Fruit fly (Drosophila melanogaster) whole organism, embryonic: Measurements from ENCODE around the gene CG43136.

Experiments used
- CG10274 ChIP-seq: fragments of 200-800 bp; sonication (Bioruptor generic); optimal IDR thresholded peaks from 3 replicates; lab custom pipeline; 2017; ENCODE audit warnings: missing biosample characterization, mild to moderate bottlenecking, missing genetic modification characterization
- CG12391 ChIP-seq: fragments of 200-800 bp; sonication (Bioruptor generic); optimal IDR thresholded peaks from 3 replicates; lab custom pipeline; 2018; ENCODE audit warnings: missing biosample characterization, mild to moderate bottlenecking, missing genetic modification characterization, moderate library complexity
- CG13894 ChIP-seq: fragments of 200-800 bp; sonication (Bioruptor generic); optimal IDR thresholded peaks from 3 replicates; lab custom pipeline; 2018; ENCODE audit warnings: missing biosample characterization, mild to moderate bottlenecking, missing genetic modification characterization, moderate library complexity
- CG1603 ChIP-seq: fragments of 200-800 bp; sonication (Bioruptor generic); optimal IDR thresholded peaks from 2 replicates; lab custom pipeline; 2019; ENCODE audit warnings: missing biosample characterization, mild to moderate bottlenecking, missing genetic modification characterization, moderate library complexity
- CG2889 ChIP-seq: fragments of 200-800 bp; sonication (Bioruptor generic); IDR thresholded peaks from 3 replicates; pipeline ENCODE4 v1.3.6; 2022; ENCODE audit warnings: missing biosample characterization, missing genetic modification characterization
- CG3726 ChIP-seq: fragments of 200-800 bp; sonication (Bioruptor generic); IDR thresholded peaks from 3 replicates; pipeline ENCODE4, ENCODE4 v1.3.6; 2022; ENCODE audit warnings: missing biosample characterization, missing genetic modification characterization
- CG4404 ChIP-seq: fragments of 200-800 bp; sonication (Bioruptor generic); IDR thresholded peaks from 2 replicates; pipeline ENCODE4 v1.3.6; 2022; ENCODE audit warnings: missing biosample characterization, missing genetic modification characterization
- CG6175 ChIP-seq: fragments of 200-800 bp; sonication (Bioruptor generic); IDR thresholded peaks from 3 replicates; pipeline ENCODE4 v1.3.6; 2022; ENCODE audit warnings: missing biosample characterization, missing genetic modification characterization
- CkIIα-i1 ChIP-seq: fragments of 200-800 bp; sonication (Bioruptor generic); IDR thresholded peaks from 2 replicates; pipeline ENCODE4 v1.3.6; 2022; ENCODE audit warnings: missing biosample characterization, missing genetic modification characterization
- Deaf1 ChIP-seq: fragments of 200-800 bp; optimal IDR thresholded peaks from 3 replicates; lab custom pipeline; 2019; ENCODE audit warnings: missing biosample characterization, mild to moderate bottlenecking, missing genetic modification characterization, moderate library complexity
- Dll ChIP-seq: fragments of 200-800 bp; sonication (Bioruptor generic); IDR thresholded peaks from 4 replicates; pipeline ENCODE4 v1.3.6; 2022; ENCODE audit warnings: missing biosample characterization, missing genetic modification characterization; ENCODE audit not compliant: partially characterized antibody
- HLH3B ChIP-seq: fragments of 200-800 bp; sonication (Bioruptor generic); IDR thresholded peaks from 2 replicates; pipeline ENCODE4 v1.3.6; 2022; ENCODE audit warnings: missing biosample characterization, missing genetic modification characterization
- Med ChIP-seq: fragments of 200-800 bp; sonication (Bioruptor generic); peaks from one replicate; lab custom pipeline; 2016; ENCODE audit warnings: missing biosample characterization, missing genetic modification characterization, mild to moderate bottlenecking, inconsistent platforms, moderate library complexity
- Sry-β ChIP-seq: fragments of 200-800 bp; sonication (Bioruptor generic); optimal IDR thresholded peaks from 2 replicates; lab custom pipeline; 2018; ENCODE audit warnings: missing biosample characterization, mild to moderate bottlenecking, missing genetic modification characterization, moderate library complexity
- Xbp1 ChIP-seq: fragments of 200-800 bp; sonication (Bioruptor generic); optimal IDR thresholded peaks from 3 replicates; lab custom pipeline; 2016; ENCODE audit warnings: missing biosample characterization, mild to moderate bottlenecking, missing genetic modification characterization
- Xrp1 ChIP-seq: fragments of 200-800 bp; sonication (Bioruptor generic); IDR thresholded peaks from 2 replicates; pipeline ENCODE4 v1.3.6; 2022; ENCODE audit warnings: missing biosample characterization, missing genetic modification characterization
- ac ChIP-seq: fragments of 200-800 bp; sonication (Bioruptor generic); optimal IDR thresholded peaks from 3 replicates; lab custom pipeline; 2017; ENCODE audit warnings: missing biosample characterization, mild to moderate bottlenecking, missing genetic modification characterization
- bcd ChIP-seq: fragments of 200-800 bp; sonication (Bioruptor generic); optimal IDR thresholded peaks from 2 replicates; lab custom pipeline; 2017; ENCODE audit warnings: missing biosample characterization, mild to moderate bottlenecking, missing genetic modification characterization
- chm ChIP-seq: fragments of 200-800 bp; sonication (Bioruptor generic); IDR thresholded peaks from 2 replicates; pipeline ENCODE4 v1.3.6; 2022; ENCODE audit warnings: missing biosample characterization, missing genetic modification characterization
- knrl ChIP-seq: fragments of 200-800 bp; sonication (Bioruptor generic); IDR thresholded peaks from 3 replicates; pipeline ENCODE4 v1.3.6; 2022; ENCODE audit warnings: missing biosample characterization, missing genetic modification characterization; ENCODE audit not compliant: partially characterized antibody
- lab ChIP-seq: fragments of 200-800 bp; sonication (Bioruptor generic); optimal IDR thresholded peaks from 3 replicates; lab custom pipeline; 2017; ENCODE audit warnings: missing biosample characterization, missing genetic modification characterization, mild to moderate bottlenecking, moderate library complexity, missing genetic modification reagents
- lbe ChIP-seq: fragments of 200-800 bp; sonication (Bioruptor generic); optimal IDR thresholded peaks from 2 replicates; lab custom pipeline; 2016; ENCODE audit warnings: missing biosample characterization, mild to moderate bottlenecking, missing genetic modification characterization
- lilli ChIP-seq: fragments of 200-800 bp; sonication (Bioruptor generic); optimal IDR thresholded peaks from 3 replicates; lab custom pipeline; 2016; ENCODE audit warnings: missing biosample characterization, missing genetic modification characterization
- nerfin-2 ChIP-seq: fragments of 200-800 bp; sonication (Bioruptor generic); IDR thresholded peaks from 2 replicates; pipeline ENCODE4 v1.3.6; 2022; ENCODE audit warnings: missing biosample characterization, missing genetic modification characterization; ENCODE audit not compliant: partially characterized antibody
- scrt ChIP-seq: fragments of 200-800 bp; sonication (Bioruptor generic); optimal IDR thresholded peaks from 2 replicates; lab custom pipeline; 2018; ENCODE audit warnings: missing biosample characterization, mild to moderate bottlenecking, missing genetic modification characterization, moderate library complexity
- sens ChIP-seq: fragments of 200-800 bp; sonication (Bioruptor generic); peaks from one replicate; lab custom pipeline; 2016; ENCODE audit warnings: missing biosample characterization, missing genetic modification characterization
- shn ChIP-seq: fragments of 200-800 bp; sonication (Bioruptor generic); optimal IDR thresholded peaks from 3 replicates; lab custom pipeline; 2016; ENCODE audit warnings: missing biosample characterization, missing genetic modification characterization
- sr ChIP-seq: fragments of 200-800 bp; sonication (Bioruptor generic); IDR thresholded peaks from 3 replicates; pipeline ENCODE4 v1.3.6; 2022; ENCODE audit warnings: missing biosample characterization, missing genetic modification characterization
- stc ChIP-seq: fragments of 200-800 bp; sonication (Bioruptor generic); IDR thresholded peaks from 2 replicates; pipeline ENCODE4 v1.3.6; 2022; ENCODE audit warnings: missing biosample characterization, missing genetic modification characterization
- vfl ChIP-seq: fragments of 200-800 bp; sonication (Bioruptor generic); optimal IDR thresholded peaks from 2 replicates; lab custom pipeline; 2016; ENCODE audit warnings: missing biosample characterization, missing genetic modification characterization
- zfh2 ChIP-seq: fragments of 200-800 bp; sonication (Bioruptor generic); optimal IDR thresholded peaks from 2 replicates; lab custom pipeline; 2016; ENCODE audit warnings: missing biosample characterization, missing genetic modification characterization

CG43136 gene

DNA sequence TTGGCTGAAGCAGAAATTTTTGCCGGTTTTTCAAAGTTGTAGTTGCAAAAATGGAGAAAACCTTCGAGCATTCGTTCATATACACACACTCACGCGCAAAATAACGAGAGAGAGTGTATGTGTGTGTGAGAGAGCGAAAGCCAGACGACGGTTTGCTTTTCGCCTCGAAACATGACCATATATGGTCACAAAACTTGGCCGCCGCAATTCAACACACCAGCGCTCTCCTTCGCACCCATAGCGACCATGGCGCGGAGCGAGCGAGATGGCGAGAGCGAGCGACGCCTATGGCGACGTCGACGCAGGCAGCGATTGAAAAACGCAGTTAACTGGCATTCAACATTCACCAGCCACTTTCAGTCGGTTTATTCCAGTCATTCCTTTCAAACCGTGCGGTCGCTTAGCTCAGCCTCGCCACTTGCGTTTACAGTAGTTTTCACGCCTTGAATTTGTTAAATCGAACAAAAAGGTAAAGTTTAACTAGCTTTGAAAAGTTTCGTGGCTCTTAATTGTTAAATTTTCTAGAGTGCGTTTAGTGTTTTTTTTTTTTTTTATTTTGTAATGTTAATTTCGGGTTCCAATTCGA lies 48.2 kb downstream of the CG43136 start (continued):
- TF ChIP-seq CG12391 (tag; lab: Kevin White, UChicago) (peak; percentile 18), CG6175 (0 out of 3 replicates have a peak, but pooled peaks have one; percentile 47), bcd (GFP tag; lab: Kevin White, UChicago) (no peak), Sry-β (GFP tag; lab: Kevin White, UChicago) (no peak), zfh2 (GFP tag; lab: Kevin White, UChicago) (no peak), Xbp1 (GFP tag; lab: Kevin White, UChicago) (peak; percentile 10), Xrp1 (GFP tag; lab: Robert Waterston, UW) (peak; percentile 34; the same call in 1 of the 2 replicates), vfl (GFP tag; lab: Kevin White, UChicago) (no peak), CG10274 (GFP tag; lab: Kevin White, UChicago) (no peak), sr (GFP tag; lab: Robert Waterston, UW) (0 out of 3 replicates have a peak, but pooled peaks have one; percentile 8), lab (GFP tag; lab: Kevin White, UChicago) (peak; percentile 72), CG1603 (tag; lab: Kevin White, UChicago) (peak; percentile 19), knrl (GFP tag; lab: Robert Waterston, UW) (0 out of 3 replicates have a peak, but pooled peaks have one; percentile 22), CG4404 (GFP tag; lab: Robert Waterston, UW) (no peak), ac (GFP tag; lab: Kevin White, UChicago) (no peak), nerfin-2 (GFP tag; lab: Robert Waterston, UW) (no peak), CG13894 (tag; lab: Kevin White, UChicago) (peak; percentile 43), Deaf1 (peak; percentile 59), scrt (GFP tag; lab: Kevin White, UChicago) (peak; percentile 62), Dll (GFP tag; lab: Robert Waterston, UW) (0 out of 4 replicates have a peak, but pooled peaks have one; percentile 34), shn (GFP tag; lab: Kevin White, UChicago) (no peak), stc (GFP tag; lab: Robert Waterston, UW) (no peak)
- TF ChIP-seq, all 482 proteins: peak for 172

DNA sequence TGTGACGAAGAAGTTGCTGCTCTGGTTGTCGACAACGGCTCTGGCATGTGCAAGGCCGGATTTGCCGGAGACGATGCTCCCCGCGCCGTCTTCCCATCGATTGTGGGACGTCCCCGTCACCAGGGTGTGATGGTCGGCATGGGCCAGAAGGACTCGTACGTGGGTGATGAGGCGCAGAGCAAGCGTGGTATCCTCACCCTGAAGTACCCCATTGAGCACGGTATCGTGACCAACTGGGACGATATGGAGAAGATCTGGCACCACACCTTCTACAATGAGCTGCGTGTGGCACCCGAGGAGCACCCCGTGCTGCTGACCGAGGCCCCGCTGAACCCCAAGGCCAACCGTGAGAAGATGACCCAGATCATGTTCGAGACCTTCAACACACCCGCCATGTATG lies 49.1 kb downstream of the CG43136 start:
- TF ChIP-seq HLH3B (GFP tag; lab: Robert Waterston, UW), result no peak
- TF ChIP-seq sens, result peak; percentile 41
- TF ChIP-seq Med, result peak; percentile 63
- TF ChIP-seq chm (GFP tag; lab: Robert Waterston, UW), result peak; percentile 44; the same call in 1 of the 2 replicates
- 0 out of 2 replicates have a peak, but pooled peaks have one; percentile 16 for TF ChIP-seq CkIIα-i1 (GFP tag; lab: Robert Waterston, UW)
- 0 out of 3 replicates have a peak, but pooled peaks have one; percentile 33 for TF ChIP-seq CG3726 (GFP tag; lab: Robert Waterston, UW)
- no peak for TF ChIP-seq sr (GFP tag; lab: Robert Waterston, UW)
- TF ChIP-seq lbe, result no peak
- peak; percentile 11; the same call in 1 of the 3 replicates for TF ChIP-seq CG2889 (GFP tag; lab: Robert Waterston, UW)
- TF ChIP-seq lilli (GFP tag; lab: Kevin White, UChicago), result peak; percentile 32
